Fruit fly (Drosophila melanogaster) whole organism, adult: ENCODE measurements around the gene CG33483.

Source experiments
- CG11617 ChIP-seq: fragments of 200-800 bp; sonication (Bioruptor generic); optimal IDR thresholded peaks from 2 replicates; lab custom pipeline; 2017; ENCODE audit warnings: mild to moderate bottlenecking, missing biosample characterization, missing genetic modification reagents, missing genetic modification characterization
- CG12768 ChIP-seq: fragments of 200-800 bp; sonication (Bioruptor generic); optimal IDR thresholded peaks from 2 replicates; lab custom pipeline; 2017; ENCODE audit warnings: missing biosample characterization, missing genetic modification characterization, mild to moderate bottlenecking, moderate library complexity, missing genetic modification reagents
- CG14711 ChIP-seq: fragments of 200-800 bp; sonication (Bioruptor generic); optimal IDR thresholded peaks from 2 replicates; lab custom pipeline; 2018; ENCODE audit warnings: missing biosample characterization, mild to moderate bottlenecking, missing genetic modification characterization, moderate library complexity
- CG1620 ChIP-seq: fragments of 200-800 bp; sonication (Bioruptor generic); optimal IDR thresholded peaks from 2 replicates; lab custom pipeline; 2016; ENCODE audit warnings: missing biosample characterization, missing genetic modification characterization
- CG33017 ChIP-seq: fragments of 200-800 bp; sonication (Bioruptor generic); optimal IDR thresholded peaks from 2 replicates; lab custom pipeline; 2018; ENCODE audit warnings: missing biosample characterization, mild to moderate bottlenecking, missing genetic modification characterization, moderate library complexity
- CG5204 ChIP-seq: fragments of 200-800 bp; sonication (Bioruptor generic); optimal IDR thresholded peaks from 2 replicates; lab custom pipeline; 2016; ENCODE audit warnings: missing biosample characterization, missing genetic modification characterization
- CG7045 ChIP-seq: fragments of 200-800 bp; sonication (Bioruptor generic); optimal IDR thresholded peaks from 2 replicates; lab custom pipeline; 2017; ENCODE audit warnings: missing biosample characterization, mild to moderate bottlenecking, missing genetic modification characterization
- CG7101 ChIP-seq: fragments of 200-800 bp; sonication (Bioruptor generic); optimal IDR thresholded peaks from 2 replicates; lab custom pipeline; 2018; ENCODE audit warnings: missing biosample characterization, mild to moderate bottlenecking, missing genetic modification characterization, moderate library complexity
- Clk ChIP-seq: fragments of 200-800 bp; sonication (Bioruptor generic); optimal IDR thresholded peaks from 2 replicates; lab custom pipeline; 2017; ENCODE audit warnings: missing biosample characterization, missing genetic modification characterization
- Crg-1 ChIP-seq: fragments of 200-800 bp; sonication (Bioruptor generic); optimal IDR thresholded peaks from 2 replicates; lab custom pipeline; 2016; ENCODE audit warnings: missing biosample characterization, missing genetic modification characterization
- Hr96 ChIP-seq: fragments of 200-800 bp; sonication (Bioruptor generic); optimal IDR thresholded peaks from 2 replicates; lab custom pipeline; 2016; ENCODE audit warnings: missing biosample characterization, missing genetic modification characterization
- Mnt ChIP-seq: fragments of 200-800 bp; sonication (Bioruptor generic); optimal IDR thresholded peaks from 2 replicates; lab custom pipeline; 2016; ENCODE audit warnings: missing biosample characterization, mild to moderate bottlenecking, missing genetic modification characterization
- bab1 ChIP-seq: fragments of 200-800 bp; sonication (Bioruptor generic); optimal IDR thresholded peaks from 3 replicates; lab custom pipeline; 2019; ENCODE audit warnings: missing biosample characterization, mild to moderate bottlenecking, missing genetic modification characterization, moderate library complexity
- cic ChIP-seq: fragments of 200-800 bp; sonication (Bioruptor generic); optimal IDR thresholded peaks from 2 replicates; lab custom pipeline; 2017; ENCODE audit warnings: missing biosample characterization, mild to moderate bottlenecking, missing genetic modification characterization, moderate library complexity
- cnc ChIP-seq, 2 experiments: fragments of >200 bp; optimal IDR thresholded peaks; 2 replicates each; lab custom pipeline; 2017
- kay ChIP-seq: fragments of 200-800 bp; sonication (Bioruptor generic); peaks from one replicate; lab custom pipeline; 2016; ENCODE audit warnings: missing biosample characterization, missing genetic modification characterization, borderline replicate concordance
- ovo ChIP-seq: fragments of 200-800 bp; sonication (Bioruptor generic); optimal IDR thresholded peaks from 2 replicates; lab custom pipeline; 2016; ENCODE audit warnings: missing biosample characterization, missing genetic modification characterization
- pad ChIP-seq: fragments of 200-800 bp; sonication (Bioruptor generic); optimal IDR thresholded peaks from 3 replicates; lab custom pipeline; 2017; ENCODE audit warnings: missing biosample characterization, missing genetic modification characterization, mild to moderate bottlenecking, moderate library complexity, missing genetic modification reagents
- tj ChIP-seq: fragments of 200-800 bp; sonication (Bioruptor generic); optimal IDR thresholded peaks from 3 replicates; lab custom pipeline; 2017; ENCODE audit warnings: missing biosample characterization, mild to moderate bottlenecking, missing genetic modification characterization, moderate library complexity
- toe ChIP-seq: fragments of 200-800 bp; sonication (Bioruptor generic); optimal IDR thresholded peaks from 2 replicates; lab custom pipeline; 2016; ENCODE audit warnings: missing biosample characterization, missing genetic modification characterization

Gene CG33483

DNA sequence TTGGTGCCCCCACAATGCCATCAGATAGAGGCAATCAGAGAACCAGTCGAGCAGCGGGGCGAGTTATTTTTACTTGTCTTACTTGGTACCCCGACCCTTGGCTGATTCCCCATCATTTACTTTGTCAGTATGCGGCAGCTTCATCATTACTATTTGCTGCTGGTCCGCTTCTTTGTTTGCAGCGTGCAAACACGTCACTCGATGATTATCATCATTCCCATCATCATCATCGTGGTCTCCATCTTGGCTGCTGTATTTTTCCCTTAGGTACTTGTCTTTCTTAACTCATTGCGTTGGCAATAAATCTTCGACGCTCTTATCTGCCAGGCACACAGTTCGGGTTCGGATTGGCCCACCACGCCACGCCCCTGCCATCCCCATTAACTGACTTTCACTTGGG is 30.1 kb upstream of the CG33483 start:
- TF ChIP-seq Clk (GFP tag; lab: Kevin White, UChicago) (no peak), bab1 (GFP tag; lab: Kevin White, UChicago) (no peak), toe (GFP tag; lab: Kevin White, UChicago) (no peak), CG14711 (tag; lab: Kevin White, UChicago) (no peak)

DNA sequence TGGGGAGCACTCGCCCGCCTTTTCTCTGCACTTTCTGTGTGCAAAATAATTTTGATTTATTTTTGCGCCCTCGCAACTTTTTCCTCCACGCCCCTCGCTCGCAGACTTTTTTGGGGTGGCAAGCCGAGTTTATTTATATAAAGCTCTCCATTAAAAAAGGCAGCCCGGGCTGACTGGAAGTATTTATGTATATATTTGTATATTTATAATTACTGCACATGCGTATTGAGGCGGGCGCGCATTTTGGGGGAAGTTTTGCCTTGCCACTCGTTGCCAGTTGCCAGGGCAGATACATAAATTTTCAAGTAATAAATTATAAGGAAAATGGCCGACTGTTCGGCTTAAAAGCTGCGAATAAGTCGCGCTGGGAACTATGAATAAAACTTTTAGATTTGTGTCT is 26.7 kb upstream of the CG33483 start:
- peak; percentile 11 for TF ChIP-seq kay
- TF ChIP-seq tj = no peak
- no peak for TF ChIP-seq CG7101 (tag; lab: Kevin White, UChicago)
- TF ChIP-seq cic (GFP tag; lab: Kevin White, UChicago) = no peak
- no peak for TF ChIP-seq CG1620 (GFP tag; lab: Kevin White, UChicago)
- TF ChIP-seq bab1 (GFP tag; lab: Kevin White, UChicago) = no peak
- TF ChIP-seq toe (GFP tag; lab: Kevin White, UChicago) = no peak
- no peak for TF ChIP-seq Clk (GFP tag; lab: Kevin White, UChicago)

DNA sequence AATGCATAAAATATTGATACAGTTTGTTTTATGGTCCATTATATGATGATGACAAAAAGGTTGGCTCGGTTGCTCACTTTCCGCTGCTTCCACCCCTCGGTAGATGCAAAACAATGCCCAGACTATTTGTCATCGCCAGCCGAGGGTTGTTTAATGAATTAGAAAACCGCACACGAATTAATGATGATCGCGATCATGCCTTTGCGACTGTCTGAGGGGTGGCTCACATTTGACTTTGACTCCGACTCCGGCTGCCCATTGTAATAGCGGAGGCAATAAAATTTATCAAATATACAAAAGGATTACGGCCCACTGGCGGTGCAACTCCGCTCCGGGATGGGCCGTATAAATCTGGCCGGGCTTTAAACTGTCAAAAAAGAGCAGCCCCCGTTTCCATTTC is 24.1 kb upstream of the CG33483 start:
- TF ChIP-seq CG7101 (tag; lab: Kevin White, UChicago) (no peak), CG7045 (no peak), cnc (optimal IDR thresholded peaks at IDR 0.05; lab: Kevin White, UChicago) (no peak), Mnt (GFP tag; lab: Kevin White, UChicago) (no peak)

DNA sequence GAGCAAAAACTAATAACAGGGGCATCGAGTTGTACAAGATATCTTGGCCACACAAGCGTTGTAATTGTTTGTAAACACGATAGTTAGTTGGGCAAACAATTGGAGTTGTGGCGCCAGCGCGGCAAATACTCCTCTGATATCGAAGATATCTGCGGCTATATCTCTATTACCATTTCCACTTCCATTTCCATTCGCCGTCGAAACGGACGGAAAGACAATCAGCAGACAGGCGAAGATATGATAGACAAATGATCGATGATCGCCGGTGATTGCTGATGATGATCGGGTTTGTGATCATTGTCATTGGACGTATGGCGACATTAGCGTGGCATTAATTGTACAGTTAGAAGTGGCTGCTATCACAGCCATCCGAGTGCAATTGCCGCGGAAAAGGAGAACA is 23.5 kb upstream of the CG33483 start:
- TF ChIP-seq toe (GFP tag; lab: Kevin White, UChicago) (no peak), cic (GFP tag; lab: Kevin White, UChicago) (no peak), CG7045 (no peak), Crg-1 (GFP tag; lab: Kevin White, UChicago) (no peak), CG1620 (GFP tag; lab: Kevin White, UChicago) (no peak), kay (no peak), tj (no peak), Clk (GFP tag; lab: Kevin White, UChicago) (no peak), bab1 (GFP tag; lab: Kevin White, UChicago) (no peak), CG5204 (no peak), CG12768 (GFP tag; lab: Kevin White, UChicago) (no peak)

DNA sequence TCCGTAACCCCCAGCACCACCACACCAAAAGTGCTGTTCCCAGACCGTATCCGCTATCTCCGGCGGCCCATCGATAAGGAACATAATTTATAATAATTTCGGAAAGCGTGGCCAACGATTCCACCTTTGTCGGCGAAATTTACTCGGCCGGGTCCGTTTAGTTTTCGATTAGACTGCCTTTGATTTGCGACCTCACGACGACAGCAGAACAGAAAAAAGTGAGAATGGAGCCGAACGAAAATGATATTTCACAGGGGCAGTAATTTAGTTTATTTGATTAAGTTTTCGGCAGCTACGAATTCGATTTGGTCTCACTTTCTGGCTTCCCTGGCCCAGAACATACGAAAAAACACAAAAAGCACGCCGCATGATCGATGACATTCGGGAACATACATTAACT is 21.6 kb upstream of the CG33483 start:
- TF ChIP-seq toe (GFP tag; lab: Kevin White, UChicago) (no peak), ovo (GFP tag; lab: Kevin White, UChicago) (no peak), CG33017 (tag; lab: Kevin White, UChicago) (no peak), CG5204 (no peak), CG12768 (GFP tag; lab: Kevin White, UChicago) (no peak)

DNA sequence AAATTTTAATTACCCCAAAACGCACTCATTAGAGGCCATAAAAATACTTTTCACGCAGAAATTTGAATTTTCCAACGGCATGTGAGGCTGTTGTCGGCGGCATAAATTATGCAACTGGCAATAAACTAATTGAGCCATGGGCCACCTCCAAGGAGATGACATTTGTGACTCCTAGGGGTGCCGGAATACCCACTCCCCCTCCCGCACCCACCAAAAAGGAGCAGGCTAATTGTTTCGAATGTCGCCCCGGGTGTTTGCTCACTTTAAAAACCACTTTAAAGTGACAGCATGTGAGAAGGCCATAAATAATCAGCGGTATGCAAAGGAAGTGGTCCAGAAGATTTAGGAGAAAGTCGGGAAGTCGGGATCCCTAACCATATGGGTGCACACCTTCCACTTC is 20.5 kb upstream of the CG33483 start:
- TF ChIP-seq CG33017 (tag; lab: Kevin White, UChicago) = no peak
- no peak for TF ChIP-seq bab1 (GFP tag; lab: Kevin White, UChicago)
- TF ChIP-seq kay = no peak
- no peak for TF ChIP-seq ovo (GFP tag; lab: Kevin White, UChicago)
- TF ChIP-seq CG7101 (tag; lab: Kevin White, UChicago) = no peak
- TF ChIP-seq CG1620 (GFP tag; lab: Kevin White, UChicago) = no peak
- no peak for TF ChIP-seq cnc (optimal IDR thresholded peaks at IDR 0.05; lab: Kevin White, UChicago)
- TF ChIP-seq CG11617 = no peak
- TF ChIP-seq CG7045 = no peak
- no peak for TF ChIP-seq Clk (GFP tag; lab: Kevin White, UChicago)
- TF ChIP-seq tj = no peak
- TF ChIP-seq cic (GFP tag; lab: Kevin White, UChicago) = no peak
- TF ChIP-seq toe (GFP tag; lab: Kevin White, UChicago) = no peak
- TF ChIP-seq Crg-1 (GFP tag; lab: Kevin White, UChicago) = no peak
- no peak for TF ChIP-seq pad
- TF ChIP-seq CG14711 (tag; lab: Kevin White, UChicago) = no peak
- TF ChIP-seq CG5204 = no peak
- TF ChIP-seq Mnt (GFP tag; lab: Kevin White, UChicago) = no peak
- no peak for TF ChIP-seq Hr96 (GFP tag; lab: Kevin White, UChicago)

DNA sequence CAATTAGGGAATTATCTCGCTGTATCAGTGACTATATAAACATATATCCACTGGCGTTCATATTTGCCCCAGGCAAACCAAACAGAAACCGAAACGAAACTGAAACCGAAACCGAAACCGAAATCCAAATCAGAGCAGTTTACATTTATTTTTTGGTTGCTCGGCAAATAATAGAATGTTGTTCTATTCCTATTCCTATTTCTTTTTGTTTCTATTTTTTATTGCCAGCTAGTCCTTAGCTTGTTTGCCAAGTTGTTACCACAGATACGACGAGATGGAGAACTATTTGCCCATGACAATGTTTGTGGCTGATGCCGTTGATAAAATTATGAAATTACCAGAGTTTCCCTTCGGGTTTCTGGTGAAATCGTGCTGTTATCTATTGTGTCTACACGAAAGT is 16.9 kb upstream of the CG33483 start:
- TF ChIP-seq CG11617 = no peak
- TF ChIP-seq CG7101 (tag; lab: Kevin White, UChicago) = no peak
- TF ChIP-seq toe (GFP tag; lab: Kevin White, UChicago) = no peak
- TF ChIP-seq bab1 (GFP tag; lab: Kevin White, UChicago) = no peak
- no peak for TF ChIP-seq CG14711 (tag; lab: Kevin White, UChicago)
- TF ChIP-seq Crg-1 (GFP tag; lab: Kevin White, UChicago) = no peak
- TF ChIP-seq tj = no peak
- no peak for TF ChIP-seq CG12768 (GFP tag; lab: Kevin White, UChicago)
- TF ChIP-seq Mnt (GFP tag; lab: Kevin White, UChicago) = no peak
- TF ChIP-seq Hr96 (GFP tag; lab: Kevin White, UChicago) = no peak
- no peak for TF ChIP-seq CG1620 (GFP tag; lab: Kevin White, UChicago)
- TF ChIP-seq CG5204 = no peak

DNA sequence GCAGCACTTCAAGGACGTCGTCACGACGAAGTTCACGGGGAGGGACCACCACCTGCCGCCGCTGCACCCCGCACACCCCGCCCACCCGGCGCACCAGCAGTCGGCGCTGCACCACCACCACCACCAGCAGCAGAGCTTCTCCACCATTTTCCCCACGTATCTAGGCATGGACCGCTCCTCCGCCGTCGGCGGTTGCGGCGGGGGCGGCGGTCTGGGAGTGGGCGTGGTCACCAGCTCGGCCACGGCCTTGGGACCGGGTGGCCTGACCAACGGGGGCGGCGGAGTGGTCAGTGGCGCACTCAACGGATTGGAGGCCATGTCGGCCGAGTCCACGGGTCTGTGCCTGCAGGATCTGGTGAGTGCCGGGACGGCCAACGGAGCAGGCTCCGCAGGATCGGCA is 14.1 kb upstream of the CG33483 start:
- TF ChIP-seq Clk (GFP tag; lab: Kevin White, UChicago) = no peak
- no peak for TF ChIP-seq CG5204
